Fruit fly (Drosophila melanogaster): Measurements from ENCODE around the gene CG10969.

The CG10969 gene

DNA sequence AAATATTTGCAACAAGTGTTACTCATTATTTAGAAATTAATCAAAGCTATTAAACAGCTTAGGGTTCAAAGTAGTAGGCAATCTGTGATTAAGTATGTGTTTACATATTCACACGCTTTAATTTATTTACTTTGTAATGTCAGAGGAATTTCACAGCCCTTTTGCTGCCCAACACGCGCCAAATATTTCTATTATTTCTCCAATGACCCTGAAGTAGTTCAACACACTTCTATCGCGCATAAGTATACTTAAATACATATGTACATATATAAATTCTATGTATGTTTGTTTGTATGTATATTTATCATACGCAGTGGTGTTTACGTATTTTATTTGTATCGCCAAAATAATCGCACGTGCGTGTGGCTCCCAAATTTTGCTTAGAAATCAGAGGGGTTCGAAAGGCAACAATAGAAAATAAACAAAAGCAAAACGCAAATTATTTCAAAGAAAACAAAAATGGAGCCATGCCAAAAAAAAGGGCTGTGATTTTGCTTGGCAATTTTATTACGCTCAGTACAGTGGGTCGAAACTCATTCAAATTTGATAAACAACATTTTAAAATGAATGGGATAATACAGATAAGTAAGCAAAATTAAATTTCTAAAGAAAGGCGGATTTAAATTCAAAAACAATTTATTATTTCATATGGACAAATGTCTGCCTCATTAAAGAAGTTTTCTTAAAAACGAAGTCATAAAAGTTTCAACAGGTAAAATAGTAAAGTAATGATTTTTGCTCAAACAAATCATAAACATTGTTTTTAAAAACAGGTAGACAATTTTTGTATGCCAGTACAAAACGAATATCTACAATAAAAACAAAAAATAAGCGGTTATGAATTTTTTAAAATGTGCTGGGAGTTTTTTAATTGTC lies 22.5 kb upstream of the CG10969 start (continued):
- TF ChIP-seq ERR (GFP tag; optimal IDR thresholded peaks at IDR 0.05) (no peak), sr (GFP tag; IDR thresholded peaks at IDR 0.05) (no peak), CG1233 (GFP tag; optimal IDR thresholded peaks at IDR 0.05) (peak; percentile 16), tgo (GFP tag; IDR thresholded peaks at IDR 0.05) (0 out of 3 replicates have a peak, but pooled peaks have one; percentile 17), CG3995 (GFP tag; optimal IDR thresholded peaks at IDR 0.05) (no peak), CG3847 (GFP tag; IDR thresholded peaks at IDR 0.05) (0 out of 2 replicates have a peak, but pooled peaks have one; percentile 28), CG10321 (GFP tag; IDR thresholded peaks at IDR 0.05) (no peak), CG12071 (GFP tag; optimal IDR thresholded peaks at IDR 0.05) (no peak), CG7745 (tag; optimal IDR thresholded peaks at IDR 0.05) (no peak), Fer2 (tag; optimal IDR thresholded peaks at IDR 0.05) (peak; percentile 6), CG12219 (GFP tag; optimal IDR thresholded peaks at IDR 0.05) (no peak), CG12942 (GFP tag; optimal IDR thresholded peaks at IDR 0.05) (no peak), CG17328 (GFP tag; IDR thresholded peaks at IDR 0.05) (no peak), CG16813 (GFP tag; IDR thresholded peaks at IDR 0.05; ENCODE audit: partially characterized antibody) (no peak), tna (GFP tag; IDR thresholded peaks at IDR 0.05; ENCODE audit: partially characterized antibody) (no peak), Optix (GFP tag; IDR thresholded peaks at IDR 0.05) (no peak), sisA (GFP tag; IDR thresholded peaks at IDR 0.05) (peak; percentile 17; the same call in 1 of the 2 replicates), Oaz (GFP tag; IDR thresholded peaks at IDR 0.05) (0 out of 2 replicates have a peak, but pooled peaks have one; percentile 30), CG8290 (GFP tag; optimal IDR thresholded peaks at IDR 0.05) (no peak), CG8290 (tag; optimal IDR thresholded peaks at IDR 0.05) (no peak), HmgZ (tag; optimal IDR thresholded peaks at IDR 0.05) (no peak), Dip3 (GFP tag; optimal IDR thresholded peaks at IDR 0.05) (peak; percentile 56), pros (GFP tag; optimal IDR thresholded peaks at IDR 0.05) (no peak), org-1 (GFP tag; optimal IDR thresholded peaks at IDR 0.05) (peak; percentile 37), Side (GFP tag; optimal IDR thresholded peaks at IDR 0.05) (peak; percentile 54), CG32772 (GFP tag; IDR thresholded peaks at IDR 0.05) (no peak), Aef1 (GFP tag; IDR thresholded peaks at IDR 0.05) (0 out of 3 replicates have a peak, but pooled peaks have one; percentile 15), psq (GFP tag; optimal IDR thresholded peaks at IDR 0.05) (no peak), CG7556 (GFP tag; optimal IDR thresholded peaks at IDR 0.05) (peak; percentile 63), CG32532 (GFP tag; IDR thresholded peaks at IDR 0.05) (peak; percentile 64; the same call in 1 of the 2 replicates), shn (GFP tag; optimal IDR thresholded peaks at IDR 0.05) (peak; percentile 28), CG17612 (GFP tag; IDR thresholded peaks at IDR 0.05) (no peak), az2 (GFP tag; optimal IDR thresholded peaks at IDR 0.05) (peak; percentile 22), Atf6 (GFP tag; IDR thresholded peaks at IDR 0.05) (0 out of 2 replicates have a peak, but pooled peaks have one; percentile 28), CG3407 (GFP tag; optimal IDR thresholded peaks at IDR 0.05) (no peak), crol (GFP tag; IDR thresholded peaks at IDR 0.05) (no peak), CG14667 (GFP tag; IDR thresholded peaks at IDR 0.05) (no peak), Dll (GFP tag; IDR thresholded peaks at IDR 0.05; ENCODE audit: partially characterized antibody) (no peak), CG7357 (GFP tag; IDR thresholded peaks at IDR 0.05) (no peak), Adf1 (GFP tag; IDR thresholded peaks at IDR 0.05) (no peak), z (GFP tag; IDR thresholded peaks at IDR 0.05) (no peak), CG33213 (GFP tag; optimal IDR thresholded peaks at IDR 0.05) (no peak), Abd-B (GFP tag; optimal IDR thresholded peaks at IDR 0.05) (no peak), CoRest (tag; optimal IDR thresholded peaks at IDR 0.05) (peak; percentile 69), CG15073 (GFP tag; optimal IDR thresholded peaks at IDR 0.05) (no peak), Atf-2 (GFP tag; optimal IDR thresholded peaks at IDR 0.05) (peak; percentile 38), CG8944 (GFP tag; optimal IDR thresholded peaks at IDR 0.05) (peak; percentile 0), CG17385 (GFP tag; optimal IDR thresholded peaks at IDR 0.05) (peak; percentile 35), CG2202 (tag; optimal IDR thresholded peaks at IDR 0.05) (no peak), so (GFP tag; IDR thresholded peaks at IDR 0.05) (no peak)
